Worm (Caenorhabditis elegans) whole organism, L4/young adult: Measurements from ENCODE around the gene W03B1.3.

Experiments
- W03F9.2 ChIP-seq: fragments of 150-350 bp; optimal IDR thresholded peaks from 2 replicates; lab custom pipeline; 2014; ENCODE audit warnings: missing biosample characterization, missing genetic modification characterization
- dao-5 ChIP-seq: sonication (generic microtip); optimal IDR thresholded peaks from 2 replicates; lab custom pipeline; 2016; ENCODE audit warnings: missing genotype, missing genetic modification characterization, moderate library complexity, missing compliant biosample characterization

- no peak for TF ChIP-seq dao-5 (tag; lab: Kevin White, UChicago)
- TF ChIP-seq W03F9.2, result no peak
Observed at ce11 chrIV:4291174-4291573, 44.9 kb downstream of the W03B1.3 start, which contains the start of gene F15E6.4.
